Fruit fly (Drosophila melanogaster) whole organism: ENCODE measurements around the gene Cyp313a1.

Experiments
- CG8478 ChIP-seq: fragments of >200 bp; optimal IDR thresholded peaks from 2 replicates; lab custom pipeline; 2018; ENCODE audit warnings: inconsistent platforms
- Dll ChIP-seq: fragments of >200 bp; optimal IDR thresholded peaks from 2 replicates; lab custom pipeline; 2017
- EcR ChIP-seq, 2 experiments: fragments of >200 bp; optimal IDR thresholded peaks; 2 replicates each; lab custom pipeline; 2017; ENCODE audit warnings: missing biosample characterization in 2 of 2, missing genetic modification characterization in 2 of 2, missing genetic modification reagents in 2 of 2
- pan ChIP-seq: fragments of >200 bp; optimal IDR thresholded peaks from 2 replicates; lab custom pipeline; 2017
- psq ChIP-seq: fragments of >200 bp; optimal IDR thresholded peaks from 2 replicates; lab custom pipeline; 2017
- usp ChIP-seq: fragments of >200 bp; optimal IDR thresholded peaks from 2 replicates; lab custom pipeline; 2017; ENCODE audit warnings: missing biosample characterization, missing genetic modification characterization, mixed read lengths

Cyp313a1 gene

dm6 chr3R:14520749-14521148 lies at the start of gene Cyp313a1:
Gene Cyp313a1 (plus strand): TSS chr3R:14521049.
- TF ChIP-seq Dll (lab: Kevin White, UChicago) (no peak), psq (lab: Kevin White, UChicago) (no peak), pan (lab: Kevin White, UChicago) (no peak), usp (GFP tag; lab: Kevin White, UChicago) (no peak), CG8478 (lab: Kevin White, UChicago) (no peak), EcR (GFP tag; optimal IDR thresholded peaks at IDR 0.05; lab: Kevin White, UChicago) (no peak)

dm6 chr3R:14471426-14471825 lies 49.4 kb upstream of the Cyp313a1 start:
- TF ChIP-seq pan (lab: Kevin White, UChicago) (no peak), Dll (lab: Kevin White, UChicago) (no peak), EcR (GFP tag; optimal IDR thresholded peaks at IDR 0.05; lab: Kevin White, UChicago) (no peak), usp (GFP tag; lab: Kevin White, UChicago) (no peak), CG8478 (lab: Kevin White, UChicago) (no peak), psq (lab: Kevin White, UChicago) (no peak)

dm6 chr3R:14472580-14473353 lies 48.1 kb upstream of the Cyp313a1 start:
- TF ChIP-seq CG8478 (lab: Kevin White, UChicago) (no peak), psq (lab: Kevin White, UChicago) (no peak), Dll (lab: Kevin White, UChicago) (no peak), usp (GFP tag; lab: Kevin White, UChicago) (no peak), pan (lab: Kevin White, UChicago) (no peak)

- TF ChIP-seq pan (lab: Kevin White, UChicago) (no peak), CG8478 (lab: Kevin White, UChicago) (no peak), Dll (lab: Kevin White, UChicago) (no peak), EcR (GFP tag; optimal IDR thresholded peaks at IDR 0.05; lab: Kevin White, UChicago) (no peak), usp (GFP tag; lab: Kevin White, UChicago) (no peak), psq (lab: Kevin White, UChicago) (no peak)
These were observed 47.3 kb upstream of the Cyp313a1 start for dm6 chr3R:14473574-14473973.

- peak in 1 of 2 experiments; percentile 81 for TF ChIP-seq EcR (GFP tag; optimal IDR thresholded peaks at IDR 0.05; lab: Kevin White, UChicago)
- TF ChIP-seq CG8478 (lab: Kevin White, UChicago) = no peak
These were observed 46.7 kb upstream of the Cyp313a1 start for dm6 chr3R:14474073-14474722.

dm6 chr3R:14476273-14476672 lies 44.6 kb upstream of the Cyp313a1 start:
- TF ChIP-seq pan (lab: Kevin White, UChicago) (no peak), CG8478 (lab: Kevin White, UChicago) (no peak), usp (GFP tag; lab: Kevin White, UChicago) (no peak), EcR (GFP tag; optimal IDR thresholded peaks at IDR 0.05; lab: Kevin White, UChicago) (no peak)

dm6 chr3R:14477085-14477762 lies 43.6 kb upstream of the Cyp313a1 start:
- TF ChIP-seq pan (lab: Kevin White, UChicago) = no peak
- no peak for TF ChIP-seq EcR (GFP tag; optimal IDR thresholded peaks at IDR 0.05; lab: Kevin White, UChicago)
- TF ChIP-seq CG8478 (lab: Kevin White, UChicago) = no peak
- no peak for TF ChIP-seq usp (GFP tag; lab: Kevin White, UChicago)
- no peak for TF ChIP-seq psq (lab: Kevin White, UChicago)
- no peak for TF ChIP-seq Dll (lab: Kevin White, UChicago)

dm6 chr3R:14477877-14478437 lies 42.9 kb upstream of the Cyp313a1 start:
- TF ChIP-seq CG8478 (lab: Kevin White, UChicago) = no peak
- TF ChIP-seq psq (lab: Kevin White, UChicago) = no peak
- TF ChIP-seq pan (lab: Kevin White, UChicago) = no peak
- no peak for TF ChIP-seq usp (GFP tag; lab: Kevin White, UChicago)
- TF ChIP-seq EcR (GFP tag; optimal IDR thresholded peaks at IDR 0.05; lab: Kevin White, UChicago) = no peak
- TF ChIP-seq Dll (lab: Kevin White, UChicago) = no peak

- TF ChIP-seq psq (lab: Kevin White, UChicago) (no peak), EcR (GFP tag; optimal IDR thresholded peaks at IDR 0.05; lab: Kevin White, UChicago) (no peak), Dll (lab: Kevin White, UChicago) (no peak), usp (GFP tag; lab: Kevin White, UChicago) (no peak), pan (lab: Kevin White, UChicago) (no peak), CG8478 (lab: Kevin White, UChicago) (no peak)
These were observed 42.3 kb upstream of the Cyp313a1 start for dm6 chr3R:14478438-14479033.

- TF ChIP-seq Dll (lab: Kevin White, UChicago) = no peak
- TF ChIP-seq usp (GFP tag; lab: Kevin White, UChicago) = no peak
- no peak for TF ChIP-seq psq (lab: Kevin White, UChicago)
- no peak for TF ChIP-seq CG8478 (lab: Kevin White, UChicago)
- no peak for TF ChIP-seq pan (lab: Kevin White, UChicago)
- TF ChIP-seq EcR (GFP tag; optimal IDR thresholded peaks at IDR 0.05; lab: Kevin White, UChicago) = no peak
These were observed 41.1 kb upstream of the Cyp313a1 start for dm6 chr3R:14479623-14480194.
